Fruit fly (Drosophila melanogaster) whole organism, embryonic: ENCODE results near the gene BBIP1.

ENCODE experiments used
- CG1024 ChIP-seq: fragments of 200-800 bp; sonication (Bioruptor generic); IDR thresholded peaks from 2 replicates; pipeline ENCODE4 v1.3.6; 2022; ENCODE audit warnings: missing biosample characterization, missing genetic modification characterization
- CG10321 ChIP-seq: fragments of 200-800 bp; sonication (Bioruptor generic); IDR thresholded peaks from 2 replicates; pipeline ENCODE4 v1.3.6; 2022; ENCODE audit warnings: missing biosample characterization, missing genetic modification characterization
- CG10979 ChIP-seq: fragments of 200-800 bp; sonication (Bioruptor generic); optimal IDR thresholded peaks from 2 replicates; lab custom pipeline; 2018; ENCODE audit warnings: missing biosample characterization, mild to moderate bottlenecking, missing genetic modification characterization, moderate library complexity
- CG11085 ChIP-seq: fragments of 200-800 bp; sonication (Bioruptor generic); IDR thresholded peaks from 2 replicates; pipeline ENCODE4 v1.3.6; 2022; ENCODE audit warnings: missing biosample characterization, missing genetic modification characterization
- CG11093 ChIP-seq: fragments of 200-800 bp; sonication (Bioruptor generic); IDR thresholded peaks from 3 replicates; pipeline ENCODE4 v1.3.6; 2022; ENCODE audit warnings: missing biosample characterization, missing genetic modification characterization
- CG15011 ChIP-seq: fragments of 200-800 bp; sonication (Bioruptor generic); optimal IDR thresholded peaks from 3 replicates; lab custom pipeline; 2018; ENCODE audit warnings: missing biosample characterization, mild to moderate bottlenecking, missing genetic modification characterization
- CG17385 ChIP-seq: fragments of 200-800 bp; sonication (Bioruptor generic); optimal IDR thresholded peaks from 3 replicates; lab custom pipeline; 2018; ENCODE audit warnings: missing biosample characterization, mild to moderate bottlenecking, missing genetic modification characterization
- CG1792 ChIP-seq: fragments of 200-800 bp; sonication (Bioruptor generic); optimal IDR thresholded peaks from 2 replicates; lab custom pipeline; 2016; ENCODE audit warnings: missing biosample characterization, missing genetic modification characterization
- CG2199 ChIP-seq: fragments of 200-800 bp; sonication (Bioruptor generic); IDR thresholded peaks from 3 replicates; pipeline ENCODE4 v1.3.6; 2022; ENCODE audit warnings: missing biosample characterization, missing genetic modification characterization
- CG2875 ChIP-seq: fragments of 200-800 bp; sonication (Bioruptor generic); optimal IDR thresholded peaks from 2 replicates; lab custom pipeline; 2017; ENCODE audit warnings: missing biosample characterization, mild to moderate bottlenecking, missing genetic modification characterization, missing genetic modification reagents
- CG30431 ChIP-seq: fragments of 200-800 bp; sonication (Bioruptor generic); optimal IDR thresholded peaks from 2 replicates; lab custom pipeline; 2017; ENCODE audit warnings: missing biosample characterization, missing genetic modification characterization
- CG32767 ChIP-seq: fragments of 200-800 bp; sonication (Bioruptor generic); IDR thresholded peaks from 2 replicates; pipeline ENCODE4 v1.3.6; 2022; ENCODE audit warnings: missing biosample characterization, missing genetic modification characterization
- CG4328 ChIP-seq: fragments of 200-800 bp; sonication (Bioruptor generic); optimal IDR thresholded peaks from 3 replicates; lab custom pipeline; 2017; ENCODE audit warnings: missing biosample characterization, missing genetic modification reagents, missing genetic modification characterization
- CG4617 ChIP-seq: fragments of 200-800 bp; sonication (Bioruptor generic); optimal IDR thresholded peaks from 3 replicates; lab custom pipeline; 2016; ENCODE audit warnings: missing biosample characterization, missing genetic modification characterization, borderline replicate concordance
- CG5180 ChIP-seq: fragments of 200-800 bp; sonication (Bioruptor generic); optimal IDR thresholded peaks from 3 replicates; lab custom pipeline; 2017; ENCODE audit warnings: missing biosample characterization, missing genetic modification characterization, mild to moderate bottlenecking, moderate library complexity, missing genetic modification reagents
- CG5245 ChIP-seq: fragments of 200-800 bp; sonication (Bioruptor generic); optimal IDR thresholded peaks from 3 replicates; lab custom pipeline; 2016; ENCODE audit warnings: missing biosample characterization, missing genetic modification characterization
- CG6175 ChIP-seq: fragments of 200-800 bp; sonication (Bioruptor generic); IDR thresholded peaks from 3 replicates; pipeline ENCODE4 v1.3.6; 2022; ENCODE audit warnings: missing biosample characterization, missing genetic modification characterization
- CG8290 ChIP-seq, 3 experiments: fragments of 200-800 bp; sonication (Bioruptor generic); optimal IDR thresholded peaks; 2 replicates each; lab custom pipeline; 2016 to 2019; ENCODE audit warnings: missing biosample characterization in 3 of 3, missing genetic modification characterization in 3 of 3, mild to moderate bottlenecking in 2 of 3, moderate library complexity in 1 of 3
- CG8359 ChIP-seq: fragments of 200-800 bp; sonication (Bioruptor generic); optimal IDR thresholded peaks from 2 replicates; lab custom pipeline; 2017; ENCODE audit warnings: missing biosample characterization, mild to moderate bottlenecking, missing genetic modification characterization, borderline replicate concordance
- CG8765 ChIP-seq: fragments of 200-800 bp; sonication (Bioruptor generic); IDR thresholded peaks from 2 replicates; pipeline ENCODE4 v1.3.6; 2022; ENCODE audit warnings: missing biosample characterization, missing genetic modification characterization
- CG9797 ChIP-seq: fragments of 200-800 bp; sonication (Bioruptor generic); optimal IDR thresholded peaks from 3 replicates; lab custom pipeline; 2018; ENCODE audit warnings: missing biosample characterization, mild to moderate bottlenecking, missing genetic modification characterization
- CG9932 ChIP-seq: fragments of 200-800 bp; sonication (Bioruptor generic); IDR thresholded peaks from 2 replicates; pipeline ENCODE4 v1.3.6; 2022; ENCODE audit warnings: missing biosample characterization, missing genetic modification characterization
- Deaf1 ChIP-seq: fragments of 200-800 bp; optimal IDR thresholded peaks from 3 replicates; lab custom pipeline; 2019; ENCODE audit warnings: missing biosample characterization, mild to moderate bottlenecking, missing genetic modification characterization, moderate library complexity
- Dek ChIP-seq: fragments of 200-800 bp; sonication (Bioruptor generic); optimal IDR thresholded peaks from 3 replicates; lab custom pipeline; 2019; ENCODE audit warnings: missing biosample characterization, mild to moderate bottlenecking, missing genetic modification characterization, moderate library complexity
- Dfd ChIP-seq, 2 experiments: fragments of >200 bp; optimal IDR thresholded peaks; 2 replicates each; lab custom pipeline; 2017; ENCODE audit warnings: missing biosample characterization in 2 of 2, missing genetic modification characterization in 2 of 2
- Dip3 ChIP-seq: fragments of 200-800 bp; sonication (Bioruptor generic); optimal IDR thresholded peaks from 3 replicates; lab custom pipeline; 2016; ENCODE audit warnings: missing biosample characterization, missing genetic modification characterization
- Dref ChIP-seq: fragments of 200-800 bp; sonication (Bioruptor generic); IDR thresholded peaks from 2 replicates; pipeline ENCODE4 v1.3.6; 2022; ENCODE audit warnings: missing biosample characterization, missing genetic modification characterization
- Eip74EF ChIP-seq, 2 experiments: fragments of 200-800 bp in 1 of 2; fragments of >200 bp in 1 of 2; sonication (Bioruptor generic) in 1 of 2; optimal IDR thresholded peaks; 2 replicates each; lab custom pipeline; 2017 to 2019; ENCODE audit warnings: missing biosample characterization in 2 of 2, missing genetic modification characterization in 2 of 2, mild to moderate bottlenecking in 1 of 2, moderate library complexity in 1 of 2
- Gsc ChIP-seq: fragments of 200-800 bp; sonication (Bioruptor generic); IDR thresholded peaks from 2 replicates; pipeline ENCODE4 v1.3.6; 2022; ENCODE audit warnings: missing biosample characterization, missing genetic modification characterization
- Hr39 ChIP-seq: fragments of >200 bp; optimal IDR thresholded peaks from 2 replicates; lab custom pipeline; 2017
- NFAT ChIP-seq: fragments of 200-800 bp; sonication (Bioruptor generic); IDR thresholded peaks from 2 replicates; pipeline ENCODE4 v1.3.6; 2022; ENCODE audit warnings: missing biosample characterization, missing genetic modification characterization
- amos ChIP-seq: fragments of 200-800 bp; sonication (Bioruptor generic); IDR thresholded peaks from 2 replicates; pipeline ENCODE4 v1.3.6; 2022; ENCODE audit warnings: missing biosample characterization, missing genetic modification characterization; ENCODE audit not compliant: partially characterized antibody
- aop ChIP-seq: fragments of 200-800 bp; sonication (Bioruptor generic); IDR thresholded peaks from 2 replicates; pipeline ENCODE4 v1.3.6; 2022; ENCODE audit warnings: missing biosample characterization, missing genetic modification characterization
- ato ChIP-seq: fragments of 200-800 bp; sonication (Bioruptor generic); IDR thresholded peaks from 2 replicates; pipeline ENCODE4 v1.3.6; 2022; ENCODE audit warnings: missing biosample characterization, missing genetic modification characterization; ENCODE audit not compliant: partially characterized antibody
- az2 ChIP-seq: fragments of 200-800 bp; sonication (Bioruptor generic); optimal IDR thresholded peaks from 3 replicates; lab custom pipeline; 2016; ENCODE audit warnings: missing biosample characterization, missing genetic modification characterization
- btn ChIP-seq: fragments of 200-800 bp; sonication (Bioruptor generic); optimal IDR thresholded peaks from 2 replicates; lab custom pipeline; 2016; ENCODE audit warnings: missing biosample characterization, missing genetic modification characterization
- cg ChIP-seq: fragments of 200-800 bp; sonication (Bioruptor generic); optimal IDR thresholded peaks from 3 replicates; lab custom pipeline; 2019; ENCODE audit warnings: missing biosample characterization, mild to moderate bottlenecking, missing genetic modification characterization, moderate library complexity
- disco-r ChIP-seq: fragments of 200-800 bp; sonication (Bioruptor generic); optimal IDR thresholded peaks from 2 replicates; lab custom pipeline; 2016; ENCODE audit warnings: missing biosample characterization, missing genetic modification characterization
- dpn ChIP-seq, 2 experiments: fragments of 200-800 bp; sonication (Bioruptor generic); optimal IDR thresholded peaks; 3 replicates each; lab custom pipeline; 2016; ENCODE audit warnings: missing biosample characterization in 2 of 2, missing genetic modification characterization in 2 of 2
- esg ChIP-seq: fragments of 200-800 bp; sonication (Bioruptor generic); conservative IDR thresholded peaks from 2 replicates; pipeline ENCODE4 v1.3.6; 2022; ENCODE audit warnings: missing biosample characterization, missing genetic modification characterization
- eve ChIP-seq, 2 experiments: fragments of >200 bp; optimal IDR thresholded peaks; 2 replicates each; lab custom pipeline; 2017; ENCODE audit warnings: missing biosample characterization in 2 of 2, missing genetic modification characterization in 2 of 2
- gt ChIP-seq: fragments of 200-800 bp; sonication (Bioruptor generic); IDR thresholded peaks from 2 replicates; pipeline ENCODE4 v1.3.6; 2022; ENCODE audit warnings: missing biosample characterization, missing genetic modification characterization
- kah ChIP-seq: fragments of 200-800 bp; sonication (Bioruptor generic); optimal IDR thresholded peaks from 2 replicates; lab custom pipeline; 2018; ENCODE audit warnings: missing biosample characterization, mild to moderate bottlenecking, missing genetic modification characterization
- oc ChIP-seq: fragments of 200-800 bp; sonication (Bioruptor generic); optimal IDR thresholded peaks from 2 replicates; lab custom pipeline; 2018; ENCODE audit warnings: missing biosample characterization, mild to moderate bottlenecking, missing genetic modification characterization, moderate library complexity
- phol ChIP-seq: fragments of 200-800 bp; sonication (Bioruptor generic); optimal IDR thresholded peaks from 3 replicates; lab custom pipeline; 2018; ENCODE audit warnings: missing biosample characterization, mild to moderate bottlenecking, missing genetic modification characterization, moderate library complexity
- psq ChIP-seq: fragments of 200-800 bp; sonication (Bioruptor generic); optimal IDR thresholded peaks from 2 replicates; lab custom pipeline; 2017; ENCODE audit warnings: missing biosample characterization, missing genetic modification characterization
- sima ChIP-seq: fragments of 200-800 bp; sonication (Bioruptor generic); optimal IDR thresholded peaks from 2 replicates; lab custom pipeline; 2016; ENCODE audit warnings: missing biosample characterization, missing genetic modification characterization
- sob ChIP-seq: fragments of 200-800 bp; sonication (Bioruptor generic); IDR thresholded peaks from 2 replicates; pipeline ENCODE4 v1.3.6; 2022; ENCODE audit warnings: missing biosample characterization, missing genetic modification characterization
- tin ChIP-seq: fragments of 200-800 bp; sonication (Bioruptor generic); optimal IDR thresholded peaks from 3 replicates; lab custom pipeline; 2016; ENCODE audit warnings: missing biosample characterization, missing genetic modification characterization
- wek ChIP-seq: fragments of 200-800 bp; sonication (Bioruptor generic); optimal IDR thresholded peaks from 3 replicates; lab custom pipeline; 2018; ENCODE audit warnings: missing biosample characterization, mild to moderate bottlenecking, missing genetic modification characterization, moderate library complexity
- z ChIP-seq: fragments of 200-800 bp; sonication (Bioruptor generic); IDR thresholded peaks from 3 replicates; pipeline ENCODE4 v1.3.6; 2022; ENCODE audit warnings: missing biosample characterization, missing genetic modification characterization

The BBIP1 gene

dm6 chr3R:9404104-9404512, at the start of gene BBIP1, which contains the start of the genes CG9356 and CG8135 (continued):
- TF ChIP-seq phol (tag; lab: Kevin White, UChicago) (peak; percentile 77), CG11085 (no peak), CG5245 (peak; percentile 58), CG8359 (GFP tag; lab: Kevin White, UChicago) (no peak), btn (GFP tag; lab: Kevin White, UChicago) (peak; percentile 63), CG1792 (GFP tag; lab: Kevin White, UChicago) (peak; percentile 66), CG4328 (GFP tag; lab: Kevin White, UChicago) (peak; percentile 0), aop (GFP tag; lab: Robert Waterston, UW) (no peak), CG4617 (peak; percentile 98), CG5180 (GFP tag; lab: Kevin White, UChicago) (no peak), sima (GFP tag; lab: Kevin White, UChicago) (peak; percentile 61), z (GFP tag; lab: Robert Waterston, UW) (no peak), Dfd (GFP tag; optimal IDR thresholded peaks at IDR 0.05; lab: Kevin White, UChicago) (no peak), CG11093 (GFP tag; lab: Robert Waterston, UW) (no peak), wek (GFP tag; lab: Kevin White, UChicago) (no peak), Gsc (no peak), psq (GFP tag; lab: Kevin White, UChicago) (peak; percentile 59), cg (GFP tag; lab: Kevin White, UChicago) (peak; percentile 25), ato (GFP tag; lab: Robert Waterston, UW) (no peak), NFAT (GFP tag; lab: Robert Waterston, UW) (peak; percentile 24; the same call in 1 of the 2 replicates), CG17385 (GFP tag; lab: Kevin White, UChicago) (no peak), az2 (GFP tag; lab: Kevin White, UChicago) (peak; percentile 77), CG1024 (GFP tag; lab: Robert Waterston, UW) (peak; percentile 62; the same call in 1 of the 2 replicates), Eip74EF (GFP tag; optimal IDR thresholded peaks at IDR 0.05; lab: Kevin White, UChicago) (no peak), gt (GFP tag; lab: Robert Waterston, UW) (no peak), eve (GFP tag; optimal IDR thresholded peaks at IDR 0.05; lab: Kevin White, UChicago) (no peak), esg (GFP tag; lab: Robert Waterston, UW) (peak; percentile 45), CG32767 (GFP tag; lab: Robert Waterston, UW) (no peak), CG2199 (GFP tag; lab: Robert Waterston, UW) (no peak), dpn (GFP tag; optimal IDR thresholded peaks at IDR 0.05; lab: Kevin White, UChicago) (peak; percentile 78 to 89), amos (GFP tag; lab: Robert Waterston, UW) (no peak), Hr39 (no peak), Dek (tag; lab: Kevin White, UChicago) (peak; percentile 45), CG2875 (peak; percentile 32), oc (no peak), CG15011 (GFP tag; lab: Kevin White, UChicago) (no peak), CG10979 (tag; lab: Kevin White, UChicago) (peak; percentile 57), CG6175 (GFP tag; lab: Robert Waterston, UW) (no peak), Dip3 (GFP tag; lab: Kevin White, UChicago) (peak; percentile 81), disco-r (no peak), CG30431 (GFP tag; lab: Kevin White, UChicago) (no peak), CG9932 (GFP tag; lab: Robert Waterston, UW) (peak; percentile 75), Deaf1 (tag; lab: Kevin White, UChicago) (no peak), Dref (peak; percentile 43), CG8765 (GFP tag; lab: Robert Waterston, UW) (peak; percentile 40; the same call in 1 of the 2 replicates), CG9797 (GFP tag; lab: Kevin White, UChicago) (peak; percentile 96), CG10321 (GFP tag; lab: Robert Waterston, UW) (no peak), CG8290 (GFP tag; optimal IDR thresholded peaks at IDR 0.05; lab: Kevin White, UChicago) (peak; percentile 84), CG8290 (tag; optimal IDR thresholded peaks at IDR 0.05; lab: Kevin White, UChicago) (peak in 1 of 2 experiments; percentile 82), sob (GFP tag; lab: Robert Waterston, UW) (peak; percentile 68; the same call in 1 of the 2 replicates), tin (GFP tag; lab: Kevin White, UChicago) (peak; percentile 79), kah (GFP tag; lab: Kevin White, UChicago) (no peak)
